Worm (Caenorhabditis elegans) whole organism, early embryonic: ENCODE results near the gene B0554.7.

Experiments
- ama-1 ChIP-seq: fragments of 150-350 bp; optimal IDR thresholded peaks from 2 replicates; lab custom pipeline; 2014
- ceh-13 ChIP-seq: fragments of 200-800 bp; sonication (Bioruptor generic); optimal IDR thresholded peaks from 2 replicates; lab custom pipeline; 2018; ENCODE audit warnings: mild to moderate bottlenecking, missing genetic modification characterization, missing compliant biosample characterization
- ets-7 ChIP-seq: sonication (generic microtip); optimal IDR thresholded peaks from 2 replicates; lab custom pipeline; 2016; ENCODE audit warnings: missing genotype, missing genetic modification characterization, missing compliant biosample characterization
- flt-1 ChIP-seq: fragments of 200-800 bp; sonication (Bioruptor generic); IDR thresholded peaks from 2 replicates; pipeline ENCODE4 v1.3.6; 2022; ENCODE audit warnings: missing genetic modification characterization, missing compliant biosample characterization
- hmg-4 ChIP-seq: fragments of 200-800 bp; sonication (Bioruptor generic); optimal IDR thresholded peaks from 2 replicates; lab custom pipeline; 2018; ENCODE audit warnings: mild to moderate bottlenecking, missing genetic modification characterization, missing compliant biosample characterization
- pes-1 ChIP-seq: fragments of 200-800 bp; sonication (Bioruptor generic); IDR thresholded peaks from 2 replicates; pipeline ENCODE4 v1.3.6; 2022; ENCODE audit warnings: missing genetic modification reagents, missing genetic modification characterization, missing compliant biosample characterization
- tbx-11 ChIP-seq: fragments of 200-800 bp; sonication (Bioruptor generic); IDR thresholded peaks from 2 replicates; pipeline ENCODE4 v1.3.6; 2022; ENCODE audit warnings: missing genetic modification characterization, missing compliant biosample characterization
- tbx-37 ChIP-seq: fragments of 200-800 bp; sonication (Bioruptor generic); conservative IDR thresholded peaks from 2 replicates; pipeline ENCODE4 v1.3.6; 2022; ENCODE audit warnings: missing genetic modification reagents, missing genetic modification characterization, missing compliant biosample characterization

ce11 chrV:428844-429243 lies 12.0 kb downstream of the B0554.7 start, which contains the start of gene B0554.4:
- TF ChIP-seq ets-7 (no peak), ceh-13 (GFP tag; lab: Kevin White, UChicago) (no peak), flt-1 (GFP tag; lab: Robert Waterston, UW) (no peak), ama-1 (no peak), hmg-4 (GFP tag; lab: Kevin White, UChicago) (no peak), tbx-37 (GFP tag; lab: Robert Waterston, UW) (no peak), pes-1 (GFP tag; lab: Robert Waterston, UW) (no peak), tbx-11 (GFP tag; lab: Robert Waterston, UW) (no peak)
